Worm (Caenorhabditis elegans) whole organism, L3 larva: ENCODE measurements around the gene C17F4.2.
"Not testable (repeated sequence)": the region's sequence is repeated elsewhere in the genome, so short reads cannot be mapped to it uniquely, and the experiment has no call there.

Experiments used
- R02D3.7 ChIP-seq: fragments of 150-350 bp; optimal IDR thresholded peaks from 2 replicates; lab custom pipeline; 2014; ENCODE audit warnings: missing biosample characterization, missing genetic modification characterization
- ZK546.5 ChIP-seq: sonication (generic microtip); optimal IDR thresholded peaks from 2 replicates; lab custom pipeline; 2017; ENCODE audit warnings: missing biosample characterization, missing genetic modification characterization
- ama-1 ChIP-seq: fragments of 150-350 bp; optimal IDR thresholded peaks from 2 replicates; lab custom pipeline; 2018
- ceh-16 ChIP-seq: sonication (generic microtip); optimal IDR thresholded peaks from 2 replicates; lab custom pipeline; 2017; ENCODE audit warnings: missing biosample characterization, missing genetic modification characterization
- ceh-82 ChIP-seq: fragments of 150-350 bp; optimal IDR thresholded peaks from 2 replicates; lab custom pipeline; 2014; ENCODE audit warnings: missing biosample characterization, missing genetic modification characterization
- ceh-9 ChIP-seq: sonication (generic microtip); optimal IDR thresholded peaks from 2 replicates; lab custom pipeline; 2018; ENCODE audit warnings: missing biosample characterization, missing genetic modification characterization
- daf-12 ChIP-seq: fragments of 150-350 bp; optimal IDR thresholded peaks from 2 replicates; lab custom pipeline; 2014; ENCODE audit warnings: missing biosample characterization, missing genetic modification reagents, missing genetic modification characterization
- egl-5 ChIP-seq: fragments of 150-350 bp; optimal IDR thresholded peaks from 2 replicates; lab custom pipeline; 2017; ENCODE audit warnings: missing biosample characterization, missing genetic modification reagents, missing genetic modification characterization, inconsistent platforms
- elt-1 ChIP-seq: fragments of 150-350 bp; optimal IDR thresholded peaks from 2 replicates; lab custom pipeline; 2014; ENCODE audit warnings: missing biosample characterization, missing genetic modification characterization
- elt-2 ChIP-seq: sonication (generic microtip); optimal IDR thresholded peaks from 2 replicates; lab custom pipeline; 2016; ENCODE audit warnings: missing genetic modification reagents, mild to moderate bottlenecking, missing genetic modification characterization, missing compliant biosample characterization
- hmg-11 ChIP-seq: sonication (generic microtip); optimal IDR thresholded peaks from 2 replicates; lab custom pipeline; 2016; ENCODE audit warnings: missing genetic modification characterization, missing compliant biosample characterization
- lin-15B ChIP-seq: fragments of 150-350 bp; optimal IDR thresholded peaks from 2 replicates; lab custom pipeline; 2014; ENCODE audit warnings: missing biosample characterization, missing genetic modification characterization
- lin-39 ChIP-seq: fragments of 150-350 bp; optimal IDR thresholded peaks from 2 replicates; lab custom pipeline; 2018; ENCODE audit warnings: missing biosample characterization, missing genetic modification reagents, missing genetic modification characterization
- mdl-1 ChIP-seq: fragments of 150-350 bp; optimal IDR thresholded peaks from 2 replicates; lab custom pipeline; 2014; ENCODE audit warnings: missing biosample characterization, missing genetic modification characterization
- mml-1 ChIP-seq: fragments of 150-350 bp; sonication (generic microtip); optimal IDR thresholded peaks from 3 replicates; lab custom pipeline; 2014; ENCODE audit warnings: missing biosample characterization, missing genetic modification characterization
- nhr-11 ChIP-seq: fragments of 150-350 bp; optimal IDR thresholded peaks from 2 replicates; lab custom pipeline; 2014; ENCODE audit warnings: missing biosample characterization, missing genetic modification characterization
- nhr-12 ChIP-seq: fragments of 150-350 bp; optimal IDR thresholded peaks from 2 replicates; lab custom pipeline; 2014; ENCODE audit warnings: missing biosample characterization, missing genetic modification characterization
- nhr-23 ChIP-seq: fragments of 150-350 bp; optimal IDR thresholded peaks from 2 replicates; lab custom pipeline; 2014; ENCODE audit warnings: missing biosample characterization, missing genetic modification reagents, missing genetic modification characterization
- nhr-237 ChIP-seq: fragments of 150-350 bp; optimal IDR thresholded peaks from 2 replicates; lab custom pipeline; 2014; ENCODE audit warnings: missing biosample characterization, missing genetic modification characterization
- nhr-25 ChIP-seq: sonication (generic microtip); optimal IDR thresholded peaks from 2 replicates; lab custom pipeline; 2017; ENCODE audit warnings: missing biosample characterization, missing genetic modification characterization
- nhr-43 ChIP-seq: sonication (generic microtip); optimal IDR thresholded peaks from 2 replicates; lab custom pipeline; 2016; ENCODE audit warnings: mild to moderate bottlenecking, missing genetic modification characterization, missing compliant biosample characterization; ENCODE audit not compliant: poor library complexity, severe bottlenecking
- nhr-67 ChIP-seq: fragments of 150-350 bp; optimal IDR thresholded peaks from 2 replicates; lab custom pipeline; 2014; ENCODE audit warnings: missing biosample characterization, missing genetic modification characterization
- nhr-76 ChIP-seq: fragments of 150-350 bp; sonication (generic microtip); optimal IDR thresholded peaks from 5 replicates; lab custom pipeline; 2014; ENCODE audit warnings: missing biosample characterization, missing genetic modification characterization
- nhr-77 ChIP-seq: fragments of 150-350 bp; optimal IDR thresholded peaks from 2 replicates; lab custom pipeline; 2014; ENCODE audit warnings: missing biosample characterization, missing genetic modification characterization
- pqm-1 ChIP-seq: fragments of 150-350 bp; optimal IDR thresholded peaks from 2 replicates; lab custom pipeline; 2017; ENCODE audit warnings: missing biosample characterization, missing genetic modification characterization, inconsistent platforms
- sea-2 ChIP-seq: fragments of 150-350 bp; sonication (generic microtip); optimal IDR thresholded peaks from 4 replicates; lab custom pipeline; 2014; ENCODE audit warnings: missing biosample characterization, missing genetic modification reagents, missing genetic modification characterization
- snpc-4 ChIP-seq: fragments of 150-350 bp; optimal IDR thresholded peaks from 2 replicates; lab custom pipeline; 2014; ENCODE audit warnings: missing biosample characterization, missing genetic modification characterization
- tbx-2 ChIP-seq: sonication (generic microtip); optimal IDR thresholded peaks from 2 replicates; lab custom pipeline; 2016; ENCODE audit warnings: mild to moderate bottlenecking, missing genetic modification characterization, missing compliant biosample characterization
- unc-62 ChIP-seq: fragments of 150-350 bp; sonication (generic microtip); optimal IDR thresholded peaks from 4 replicates; lab custom pipeline; 2014; ENCODE audit warnings: missing biosample characterization, missing genetic modification reagents, missing genetic modification characterization
- zag-1 ChIP-seq: fragments of 150-350 bp; optimal IDR thresholded peaks from 2 replicates; lab custom pipeline; 2014; ENCODE audit warnings: missing biosample characterization, missing genetic modification characterization
- ztf-11 ChIP-seq: fragments of 150-350 bp; optimal IDR thresholded peaks from 2 replicates; lab custom pipeline; 2014; ENCODE audit warnings: missing biosample characterization, missing genetic modification characterization

C17F4.2 gene

ce11 chrII:3248043-3248718 lies at the start of gene C17F4.2, which contains the start of gene fbxc-50:
C17F4.2 (plus strand) TSS chrII:3248668.
fbxc-50 (minus strand) TSS chrII:3248123.
- TF ChIP-seq unc-62 (no peak), lin-39 (tag; lab: Kevin White, UChicago) (no peak)

- TF ChIP-seq lin-39 (tag; lab: Kevin White, UChicago): no peak
- TF ChIP-seq hmg-11 (tag; lab: Kevin White, UChicago): no peak
- TF ChIP-seq nhr-43: no peak
- TF ChIP-seq mdl-1 (tag; lab: Kevin White, UChicago): no peak
- no peak for TF ChIP-seq sea-2 (GFP tag; lab: Kevin White, UChicago)
- no peak for TF ChIP-seq ama-1
- TF ChIP-seq nhr-11 (tag; lab: Kevin White, UChicago): no peak
- no peak for TF ChIP-seq R02D3.7 (tag; lab: Kevin White, UChicago)
- TF ChIP-seq zag-1 (tag; lab: Kevin White, UChicago): no peak
- no peak for TF ChIP-seq daf-12 (tag; lab: Kevin White, UChicago)
- TF ChIP-seq ZK546.5: no peak
- TF ChIP-seq nhr-23 (tag; lab: Kevin White, UChicago): no peak
- TF ChIP-seq snpc-4 (tag; lab: Kevin White, UChicago): no peak
- TF ChIP-seq mml-1 (tag; lab: Kevin White, UChicago): no peak
- TF ChIP-seq, all 47 proteins: peak for 0
Measured at ce11 chrII:3198998-3199397, 49.5 kb upstream of the C17F4.2 start, which contains the start of gene sri-51. sri-51 (minus strand) TSS chrII:3199098.

DNA sequence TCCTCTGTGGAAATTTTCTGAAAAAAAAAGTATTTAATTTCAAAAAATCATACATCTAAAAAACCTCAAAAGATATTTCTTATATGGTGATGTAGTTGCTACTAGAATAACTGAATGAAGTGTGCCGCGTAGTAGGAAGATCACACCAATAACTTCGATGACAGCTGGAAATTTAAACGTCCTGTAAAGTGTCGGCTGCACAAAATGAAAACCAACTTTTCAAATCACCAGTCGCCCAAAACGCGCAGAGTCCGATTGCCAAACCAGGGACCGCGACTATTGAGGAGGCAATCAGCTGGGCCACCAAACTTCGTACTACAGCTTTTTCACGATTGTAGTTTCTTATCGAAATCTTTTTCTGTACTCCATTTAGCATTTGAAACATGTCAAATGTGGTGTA lies 47.2 kb upstream of the C17F4.2 start, which contains the start of gene sri-48:
Gene sri-48 (minus strand): TSS at position 101 of the 400 bp plus-strand sequence.
- TF ChIP-seq daf-12 (tag; lab: Kevin White, UChicago); nhr-76 (tag; lab: Kevin White, UChicago); ama-1: not testable (repeated sequence)

DNA sequence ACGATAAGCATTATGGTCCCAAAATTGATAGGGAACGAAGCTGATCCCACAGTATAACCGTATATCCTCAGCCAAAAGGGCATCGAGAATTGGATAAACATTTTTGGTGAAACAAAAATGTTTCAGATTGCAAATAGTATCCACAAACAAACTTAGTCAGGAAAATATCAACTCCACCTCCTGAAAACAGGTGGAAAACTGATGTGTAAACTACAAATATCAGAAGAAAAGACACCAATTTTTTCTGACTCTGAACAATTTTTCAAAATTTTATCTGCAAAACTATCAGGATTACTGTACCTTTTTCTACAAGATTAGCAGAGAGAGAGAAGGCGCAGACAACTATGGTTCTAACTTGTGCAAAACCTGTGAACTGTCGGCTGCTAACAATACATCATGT lies 45.9 kb upstream of the C17F4.2 start, which contains the start of gene sri-53:
Gene sri-53 (minus strand): TSS at position 101 of the 400 bp plus-strand sequence.
- TF ChIP-seq mdl-1 (tag; lab: Kevin White, UChicago): no peak
- TF ChIP-seq elt-1 (tag; lab: Kevin White, UChicago): no peak
- TF ChIP-seq lin-39 (tag; lab: Kevin White, UChicago): no peak
- no peak for TF ChIP-seq ceh-16 (tag; lab: Kevin White, UChicago)
- TF ChIP-seq hmg-11 (tag; lab: Kevin White, UChicago): no peak
- TF ChIP-seq nhr-67 (tag; lab: Kevin White, UChicago): no peak
- TF ChIP-seq nhr-76 (tag; lab: Kevin White, UChicago): no peak
- no peak for TF ChIP-seq ama-1
- no peak for TF ChIP-seq tbx-2 (tag; lab: Kevin White, UChicago)
- TF ChIP-seq nhr-237: no peak
- no peak for TF ChIP-seq R02D3.7 (tag; lab: Kevin White, UChicago)
- TF ChIP-seq ZK546.5: no peak
- no peak for TF ChIP-seq ceh-82 (tag; lab: Kevin White, UChicago)
- no peak for TF ChIP-seq nhr-11 (tag; lab: Kevin White, UChicago)
- TF ChIP-seq lin-15B: no peak
- TF ChIP-seq nhr-12 (tag; lab: Kevin White, UChicago): no peak
- TF ChIP-seq egl-5 (tag; lab: Kevin White, UChicago): no peak
- no peak for TF ChIP-seq ztf-11 (tag; lab: Kevin White, UChicago)
- TF ChIP-seq sea-2 (GFP tag; lab: Kevin White, UChicago): no peak
- TF ChIP-seq daf-12 (tag; lab: Kevin White, UChicago): no peak

- no peak for TF ChIP-seq pqm-1 (tag; lab: Kevin White, UChicago)
- no peak for TF ChIP-seq nhr-77 (tag; lab: Kevin White, UChicago)
- no peak for TF ChIP-seq nhr-25 (tag; lab: Kevin White, UChicago)
- no peak for TF ChIP-seq unc-62
- no peak for TF ChIP-seq elt-2 (tag; lab: Kevin White, UChicago)
- no peak for TF ChIP-seq ceh-9 (tag; lab: Kevin White, UChicago)
Measured at ce11 chrII:3203415-3203814, 45.1 kb upstream of the C17F4.2 start, which contains the start of gene sri-50. sri-50 (plus strand) TSS chrII:3203715.
